Worm (Caenorhabditis elegans) whole organism, young adult: ENCODE results near the gene pdi-1.

Experiments used
- F55B11.4 ChIP-seq: sonication (generic microtip); optimal IDR thresholded peaks from 2 replicates; lab custom pipeline; 2016; ENCODE audit warnings: missing compliant biosample characterization, missing genetic modification characterization, borderline replicate concordance; ENCODE audit not compliant: insufficient read depth
- Y79H2A.3 ChIP-seq: fragments of 200-800 bp; sonication (Bioruptor generic); conservative IDR thresholded peaks from 2 replicates; pipeline ENCODE4 v1.3.6; 2022; ENCODE audit warnings: missing genetic modification reagents, missing genetic modification characterization, missing compliant biosample characterization
- ZK185.1 ChIP-seq: sonication (generic microtip); optimal IDR thresholded peaks from 2 replicates; lab custom pipeline; 2016; ENCODE audit warnings: mild to moderate bottlenecking, missing genetic modification characterization, missing compliant biosample characterization; ENCODE audit not compliant: poor library complexity, severe bottlenecking
- ceh-79 ChIP-seq: sonication (generic microtip); optimal IDR thresholded peaks from 2 replicates; lab custom pipeline; 2017; ENCODE audit warnings: mild to moderate bottlenecking, missing genetic modification characterization, missing compliant biosample characterization
- dpff-1 ChIP-seq: sonication (generic microtip); optimal IDR thresholded peaks from 2 replicates; lab custom pipeline; 2017; ENCODE audit warnings: mild to moderate bottlenecking, missing genetic modification characterization, missing compliant biosample characterization
- efl-1 ChIP-seq: fragments of 150-350 bp; optimal IDR thresholded peaks from 2 replicates; lab custom pipeline; 2014; ENCODE audit warnings: missing biosample characterization, missing genetic modification reagents, missing genetic modification characterization
- him-1 ChIP-seq: sonication (generic microtip); optimal IDR thresholded peaks from 2 replicates; lab custom pipeline; 2016; ENCODE audit warnings: missing genotype, missing genetic modification reagents, missing genetic modification characterization, missing compliant biosample characterization
- madf-6 ChIP-seq: fragments of 200-800 bp; sonication (Bioruptor generic); IDR thresholded peaks from 2 replicates; pipeline ENCODE4 v1.3.6; 2022; ENCODE audit warnings: missing genetic modification reagents, missing genetic modification characterization, missing compliant biosample characterization
- pha-4 ChIP-seq: fragments of 150-350 bp; sonication (generic microtip); optimal IDR thresholded peaks from 2 replicates; lab custom pipeline; 2014; ENCODE audit warnings: missing biosample characterization, missing genetic modification reagents, missing genetic modification characterization
- rec-8 ChIP-seq, 2 experiments: sonication (generic microtip); optimal IDR thresholded peaks; 2 replicates each; lab custom pipeline; 2016; ENCODE audit warnings: mild to moderate bottlenecking in 2 of 2, missing genetic modification characterization in 2 of 2, missing genetic modification reagents in 2 of 2, missing genotype in 2 of 2, missing biosample characterization in 1 of 2, missing compliant biosample characterization in 1 of 2, moderate library complexity in 1 of 2
- snpc-3.4 ChIP-seq: sonication (generic microtip); optimal IDR thresholded peaks from 2 replicates; lab custom pipeline; 2017; ENCODE audit warnings: missing genetic modification characterization, mild to moderate bottlenecking, missing compliant biosample characterization, antibody characterized with exemption, moderate library complexity, missing genotype, missing genetic modification reagents
- snpc-4 ChIP-seq, 5 experiments: fragments of 150-350 bp in 1 of 5; sonication (generic microtip) in 4 of 5; optimal IDR thresholded peaks; 2 replicates each; lab custom pipeline; 2014 to 2018; ENCODE audit warnings: missing genetic modification characterization in 5 of 5, missing biosample characterization in 3 of 5, antibody characterized with exemption in 2 of 5, mild to moderate bottlenecking in 2 of 5, missing compliant biosample characterization in 2 of 5, missing genotype in 2 of 5, moderate library complexity in 2 of 5, missing genetic modification reagents in 1 of 5
- unc-130 ChIP-seq: sonication (generic microtip); optimal IDR thresholded peaks from 2 replicates; lab custom pipeline; 2016; ENCODE audit warnings: missing genetic modification reagents, missing genetic modification characterization, missing compliant biosample characterization
- ztf-25 ChIP-seq: fragments of 200-800 bp; sonication (Bioruptor generic); IDR thresholded peaks from 2 replicates; pipeline ENCODE4 v1.3.6; 2022; ENCODE audit warnings: missing genetic modification reagents, missing genetic modification characterization, missing compliant biosample characterization

DNA sequence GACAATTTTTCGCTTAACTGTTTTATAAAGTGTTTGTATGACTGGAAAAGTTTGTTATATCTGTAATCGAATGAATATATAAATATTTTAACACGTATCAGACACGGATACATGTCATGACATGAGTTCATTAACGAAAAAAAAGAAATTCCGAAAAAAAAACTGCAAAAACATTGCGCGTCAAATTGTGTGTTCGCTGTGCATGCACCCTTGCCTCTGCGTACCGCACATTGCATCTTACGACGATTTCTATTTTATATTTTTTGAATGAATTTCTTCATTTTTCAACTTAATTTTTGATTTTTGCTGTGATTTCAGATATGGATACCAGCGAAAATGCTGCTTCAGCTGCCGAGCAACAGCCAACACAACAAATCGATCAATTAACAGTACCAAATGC is 3.7 kb upstream of the pdi-1 start, which contains the start of gene wdr-5.1:
- TF ChIP-seq Y79H2A.3 (GFP tag; lab: Robert Waterston, UW) = no peak
- no peak for TF ChIP-seq rec-8 (tag; optimal IDR thresholded peaks at IDR 0.05; lab: Kevin White, UChicago)
- no peak for TF ChIP-seq F55B11.4 (tag; lab: Kevin White, UChicago)
- no peak for TF ChIP-seq snpc-4 (GFP tag; optimal IDR thresholded peaks at IDR 0.05; lab: Kevin White, UChicago)
- TF ChIP-seq snpc-4 (tag; optimal IDR thresholded peaks at IDR 0.05; lab: Kevin White, UChicago) = no peak
- no peak for TF ChIP-seq unc-130 (GFP tag; lab: Kevin White, UChicago)
- TF ChIP-seq efl-1 (GFP tag; lab: Kevin White, UChicago) = no peak
- no peak for TF ChIP-seq madf-6 (GFP tag; lab: Robert Waterston, UW)
- TF ChIP-seq him-1 (tag; lab: Kevin White, UChicago) = no peak
- TF ChIP-seq ceh-79 (tag; lab: Kevin White, UChicago) = no peak
- TF ChIP-seq snpc-3.4 = peak; percentile 26
- TF ChIP-seq pha-4 (tag; lab: Kevin White, UChicago) = no peak
- TF ChIP-seq ztf-25 (GFP tag; lab: Robert Waterston, UW) = no peak
- TF ChIP-seq dpff-1 (tag; lab: Kevin White, UChicago) = no peak
- TF ChIP-seq ZK185.1 (tag; lab: Kevin White, UChicago) = no peak
